Fruit fly (Drosophila melanogaster) S2 (cell line): ENCODE results near the gene bond.

ENCODE experiments used
- CG8478 ChIP-seq: fragments of >200 bp; optimal IDR thresholded peaks from 2 replicates; lab custom pipeline; 2018
- CTCF ChIP-seq, 2 experiments: fragments of >200 bp; optimal IDR thresholded peaks; 2 replicates each; lab custom pipeline; 2018

dm6 chr3R:22528264-22529158, 22.0 kb upstream of the bond start, which contains the start of gene CG5346:
- TF ChIP-seq CTCF (optimal IDR thresholded peaks at IDR 0.05; lab: Kevin White, UChicago) (peak; percentile 8 to 46), CG8478 (no peak)
